Worm (Caenorhabditis elegans): Measurements from ENCODE around the gene mon-2.

Gene mon-2

ce11 chrIV:12078112-12078812 lies 18.3 kb upstream of the mon-2 start, which contains the start of gene tmed-1:
tmed-1 (minus strand) TSS chrIV:12078162.
- TF ChIP-seq unc-55 (GFP tag; optimal IDR thresholded peaks at IDR 0.05) (peak; percentile 18), ztf-1 (GFP tag; conservative IDR thresholded peaks at IDR 0.05) (no peak), alr-1 (tag; optimal IDR thresholded peaks at IDR 0.05) (no peak), C34F6.9 (tag; optimal IDR thresholded peaks at IDR 0.05) (peak; percentile 20)

DNA sequence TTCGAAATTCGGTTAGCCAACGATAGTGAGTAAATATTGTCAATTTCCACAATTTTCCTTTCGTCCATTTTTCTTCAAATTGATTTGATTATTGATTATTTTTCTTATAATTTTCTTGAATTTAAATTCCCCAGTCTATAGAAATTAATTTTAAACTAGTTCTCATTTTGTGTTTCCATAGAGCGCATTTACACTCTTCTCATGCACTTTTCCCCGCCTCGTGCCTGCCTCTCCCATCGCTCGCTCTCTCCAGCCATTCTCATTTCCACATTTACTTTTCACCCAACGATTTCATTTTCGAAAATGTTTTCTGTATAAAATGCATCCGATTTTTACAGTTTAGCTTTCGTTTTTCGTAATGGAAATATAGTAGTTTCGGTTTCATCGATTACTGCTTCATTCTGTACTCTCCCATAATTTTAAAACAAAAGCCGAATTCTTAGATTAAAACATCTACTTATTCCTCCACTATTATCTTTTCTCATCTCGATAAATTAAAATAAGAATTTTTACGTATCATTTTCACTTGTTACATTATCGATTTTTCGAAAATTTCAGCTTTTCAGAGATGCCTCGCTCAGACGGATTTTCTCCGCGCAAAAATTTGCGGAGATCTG lies 17.6 kb upstream of the mon-2 start, which contains the start of gene lex-1:
TSS of gene lex-1 (plus strand) at position 567 of the 617 bp plus-strand sequence.
- TF ChIP-seq elt-3 (tag; optimal IDR thresholded peaks at IDR 0.05) (no peak), unc-55 (GFP tag; optimal IDR thresholded peaks at IDR 0.05) (peak; percentile 72), nhr-129 (tag; optimal IDR thresholded peaks at IDR 0.05) (peak; percentile 71), unc-39 (tag; optimal IDR thresholded peaks at IDR 0.05) (no peak), alr-1 (tag; optimal IDR thresholded peaks at IDR 0.05) (no peak), skn-1 (tag; optimal IDR thresholded peaks at IDR 0.05) (no peak), ceh-82 (tag; optimal IDR thresholded peaks at IDR 0.05) (no peak), sma-9 (GFP tag; optimal IDR thresholded peaks at IDR 0.05) (no peak), sma-9 (tag; optimal IDR thresholded peaks at IDR 0.05) (no peak), mbf-1 (tag; optimal IDR thresholded peaks at IDR 0.05) (no peak), snpc-4 (tag; optimal IDR thresholded peaks at IDR 0.05) (no peak), fos-1 (tag; optimal IDR thresholded peaks at IDR 0.05) (peak; percentile 26), C34F6.9 (tag; optimal IDR thresholded peaks at IDR 0.05) (peak; percentile 60), gmeb-1 (tag; optimal IDR thresholded peaks at IDR 0.05) (peak; percentile 66), blmp-1 (tag; optimal IDR thresholded peaks at IDR 0.05; ENCODE audit: insufficient read depth) (no peak), ceh-16 (tag; optimal IDR thresholded peaks at IDR 0.05) (no peak), crh-2 (tag; optimal IDR thresholded peaks at IDR 0.05) (peak; percentile 10), lin-13 (GFP tag; optimal IDR thresholded peaks at IDR 0.05) (peak; percentile 34), mab-5 (tag; optimal IDR thresholded peaks at IDR 0.05) (no peak), mdl-1 (tag; optimal IDR thresholded peaks at IDR 0.05) (peak in 1 of 2 experiments; percentile 37), lsy-2 (tag; optimal IDR thresholded peaks at IDR 0.05) (peak in 1 of 2 experiments; percentile 66)

- no peak for TF ChIP-seq ztf-4 (tag; optimal IDR thresholded peaks at IDR 0.05)
- TF ChIP-seq ceh-16 (tag; optimal IDR thresholded peaks at IDR 0.05), result no peak
- TF ChIP-seq unc-39 (tag; optimal IDR thresholded peaks at IDR 0.05), result no peak
- no peak for TF ChIP-seq lsy-2 (tag; optimal IDR thresholded peaks at IDR 0.05)
- TF ChIP-seq R02D3.7 (tag; optimal IDR thresholded peaks at IDR 0.05), result no peak
- TF ChIP-seq nhr-23 (tag; optimal IDR thresholded peaks at IDR 0.05), result no peak
- no peak for TF ChIP-seq ztf-1 (GFP tag; conservative IDR thresholded peaks at IDR 0.05)
- TF ChIP-seq zag-1 (tag; optimal IDR thresholded peaks at IDR 0.05), result no peak
- TF ChIP-seq nhr-237 (tag; optimal IDR thresholded peaks at IDR 0.05), result no peak
- no peak for TF ChIP-seq snpc-4 (tag; optimal IDR thresholded peaks at IDR 0.05)
- TF ChIP-seq sem-4 (tag; optimal IDR thresholded peaks at IDR 0.05), result no peak
- no peak for TF ChIP-seq aly-2 (tag; optimal IDR thresholded peaks at IDR 0.05)
- no peak for TF ChIP-seq nhr-21 (tag; optimal IDR thresholded peaks at IDR 0.05)
- no peak for TF ChIP-seq nhr-129 (tag; optimal IDR thresholded peaks at IDR 0.05)
- TF ChIP-seq ZK546.5 (tag; optimal IDR thresholded peaks at IDR 0.05), result no peak
- no peak for TF ChIP-seq peb-1 (tag; optimal IDR thresholded peaks at IDR 0.05)
These were observed 15.8 kb upstream of the mon-2 start for ce11 chrIV:12080807-12081206.

- TF ChIP-seq egl-27 (tag; optimal IDR thresholded peaks at IDR 0.05) (no peak), nhr-10 (tag; optimal IDR thresholded peaks at IDR 0.05) (no peak), lsy-2 (tag; optimal IDR thresholded peaks at IDR 0.05) (no peak)
These were observed 12.4 kb upstream of the mon-2 start, which contains the start of gene repo-1 for ce11 chrIV:12084178-12084577. repo-1 (plus strand) TSS chrIV:12084478.

DNA sequence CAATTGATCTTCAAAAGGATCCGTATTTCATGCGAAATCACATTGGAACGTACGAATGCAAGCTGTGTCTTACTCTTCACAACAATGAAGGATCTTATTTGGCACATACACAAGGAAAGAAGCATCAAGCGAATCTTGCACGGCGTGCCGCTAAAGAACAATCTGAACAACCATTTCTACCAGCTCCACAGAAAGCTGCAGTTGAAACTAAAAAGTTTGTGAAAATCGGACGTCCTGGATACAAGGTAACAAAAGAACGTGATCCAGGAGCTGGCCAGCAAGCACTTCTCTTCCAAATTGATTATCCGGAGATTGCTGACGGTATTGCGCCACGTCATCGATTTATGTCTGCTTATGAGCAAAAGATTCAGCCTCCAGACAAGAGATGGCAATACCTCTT lies 12.0 kb upstream of the mon-2 start:
- TF ChIP-seq ztf-11 (tag; optimal IDR thresholded peaks at IDR 0.05), result no peak
- TF ChIP-seq dmd-4 (tag; optimal IDR thresholded peaks at IDR 0.05), result no peak
- no peak for TF ChIP-seq alr-1 (tag; optimal IDR thresholded peaks at IDR 0.05)
- no peak for TF ChIP-seq blmp-1 (tag; optimal IDR thresholded peaks at IDR 0.05; ENCODE audit: insufficient read depth)
- peak; percentile 3 for TF ChIP-seq nhr-129 (tag; optimal IDR thresholded peaks at IDR 0.05)
- no peak for TF ChIP-seq gmeb-1 (tag; optimal IDR thresholded peaks at IDR 0.05)
- TF ChIP-seq sma-3 (GFP tag; optimal IDR thresholded peaks at IDR 0.05), result no peak
- TF ChIP-seq egl-27 (tag; optimal IDR thresholded peaks at IDR 0.05), result no peak

Data from whole organism, L2 larva.